Worm (Caenorhabditis elegans) whole organism, young adult: ENCODE results near the gene R04B5.5.

Experiments
- B0019.2 ChIP-seq: fragments of 200-800 bp; sonication (Bioruptor generic); conservative IDR thresholded peaks from 2 replicates; pipeline ENCODE4 v1.3.6; 2022; ENCODE audit warnings: missing genetic modification reagents, missing genetic modification characterization, missing compliant biosample characterization
- C06A6.2 ChIP-seq: fragments of 200-800 bp; sonication (Bioruptor generic); conservative IDR thresholded peaks from 2 replicates; pipeline ENCODE4 v1.3.6; 2022; ENCODE audit warnings: missing genetic modification characterization, missing compliant biosample characterization
- F33H1.4 ChIP-seq: fragments of 200-800 bp; sonication (Bioruptor generic); IDR thresholded peaks from 2 replicates; pipeline ENCODE4 v1.3.6; 2022; ENCODE audit warnings: missing genetic modification reagents, missing genetic modification characterization, missing compliant biosample characterization
- F49E8.2 ChIP-seq: sonication (generic microtip); optimal IDR thresholded peaks from 3 replicates; lab custom pipeline; 2017; ENCODE audit warnings: missing genetic modification characterization, mild to moderate bottlenecking, missing compliant biosample characterization, antibody characterized with exemption, moderate library complexity; ENCODE audit not compliant: insufficient read depth
- F52B5.7 ChIP-seq: sonication (generic microtip); optimal IDR thresholded peaks from 2 replicates; lab custom pipeline; 2016; ENCODE audit warnings: mild to moderate bottlenecking, missing genetic modification characterization, missing compliant biosample characterization
- F55B11.4 ChIP-seq: sonication (generic microtip); optimal IDR thresholded peaks from 2 replicates; lab custom pipeline; 2016; ENCODE audit warnings: missing compliant biosample characterization, missing genetic modification characterization, borderline replicate concordance; ENCODE audit not compliant: insufficient read depth
- K11D2.4 ChIP-seq: fragments of 200-800 bp; sonication (Bioruptor generic); IDR thresholded peaks from 2 replicates; pipeline ENCODE4 v1.3.6; 2022; ENCODE audit warnings: missing genetic modification reagents, missing genetic modification characterization, missing compliant biosample characterization
- T07F8.4 ChIP-seq: sonication (generic microtip); optimal IDR thresholded peaks from 2 replicates; lab custom pipeline; 2016; ENCODE audit warnings: mild to moderate bottlenecking, missing genetic modification characterization, moderate library complexity, missing compliant biosample characterization
- Y53F4B.3 ChIP-seq: fragments of 200-800 bp; sonication (Bioruptor generic); IDR thresholded peaks from 2 replicates; pipeline ENCODE4 v1.3.6; 2022; ENCODE audit warnings: missing genetic modification reagents, missing genetic modification characterization, missing compliant biosample characterization
- Y53G8AR.9 ChIP-seq: fragments of 200-800 bp; sonication (Bioruptor generic); conservative IDR thresholded peaks from 2 replicates; pipeline ENCODE4 v1.3.6; 2022; ENCODE audit warnings: missing genetic modification reagents, missing genetic modification characterization, missing compliant biosample characterization
- Y79H2A.3 ChIP-seq: fragments of 200-800 bp; sonication (Bioruptor generic); conservative IDR thresholded peaks from 2 replicates; pipeline ENCODE4 v1.3.6; 2022; ENCODE audit warnings: missing genetic modification reagents, missing genetic modification characterization, missing compliant biosample characterization
- akir-1 ChIP-seq: fragments of 200-800 bp; sonication (Bioruptor generic); optimal IDR thresholded peaks from 2 replicates; lab custom pipeline; 2018; ENCODE audit warnings: mild to moderate bottlenecking, missing genetic modification characterization, moderate library complexity, missing compliant biosample characterization
- ama-1 ChIP-seq, 3 experiments: fragments of 150-350 bp in 1 of 3; sonication (generic microtip) in 2 of 3; optimal IDR thresholded peaks; 2 replicates each; lab custom pipeline; 2014 to 2018; ENCODE audit warnings: missing biosample characterization in 2 of 3, missing genetic modification characterization in 2 of 3, missing genetic modification reagents in 2 of 3
- attf-6 ChIP-seq: fragments of 200-800 bp; sonication (Bioruptor generic); IDR thresholded peaks from 2 replicates; pipeline ENCODE4 v1.3.6; 2022; ENCODE audit warnings: missing genetic modification reagents, missing genetic modification characterization, missing compliant biosample characterization
- bed-1 ChIP-seq: fragments of 200-800 bp; sonication (Bioruptor generic); IDR thresholded peaks from 2 replicates; pipeline ENCODE4 v1.3.6; 2022; ENCODE audit warnings: missing genetic modification reagents, missing genetic modification characterization, missing compliant biosample characterization
- ceh-58 ChIP-seq: fragments of 200-800 bp; sonication (Bioruptor generic); IDR thresholded peaks from 2 replicates; pipeline ENCODE4 v1.3.6; 2022; ENCODE audit warnings: missing genetic modification characterization, missing compliant biosample characterization
- ceh-91 ChIP-seq: fragments of 200-800 bp; sonication (Bioruptor generic); IDR thresholded peaks from 2 replicates; pipeline ENCODE4 v1.3.6; 2022; ENCODE audit warnings: missing genetic modification reagents, missing genetic modification characterization, missing compliant biosample characterization
- die-1 ChIP-seq: sonication (generic microtip); optimal IDR thresholded peaks from 2 replicates; lab custom pipeline; 2016; ENCODE audit warnings: missing genotype, mild to moderate bottlenecking, missing genetic modification characterization, missing compliant biosample characterization
- efl-1 ChIP-seq: fragments of 150-350 bp; optimal IDR thresholded peaks from 2 replicates; lab custom pipeline; 2014; ENCODE audit warnings: missing biosample characterization, missing genetic modification reagents, missing genetic modification characterization
- egrh-3 ChIP-seq: fragments of 200-800 bp; sonication (Bioruptor generic); IDR thresholded peaks from 2 replicates; pipeline ENCODE4 v1.3.6; 2022; ENCODE audit warnings: missing genetic modification reagents, missing genetic modification characterization, missing compliant biosample characterization
- ets-4 ChIP-seq: fragments of 200-800 bp; sonication (Bioruptor generic); optimal IDR thresholded peaks from 2 replicates; lab custom pipeline; 2018; ENCODE audit warnings: mild to moderate bottlenecking, missing genetic modification characterization, missing compliant biosample characterization
- hlh-26 ChIP-seq: fragments of 200-800 bp; sonication (Bioruptor generic); conservative IDR thresholded peaks from 2 replicates; pipeline ENCODE4 v1.3.6; 2022; ENCODE audit warnings: missing genetic modification reagents, missing genetic modification characterization, missing compliant biosample characterization
- hsf-1 ChIP-seq: fragments of 200-800 bp; sonication (Bioruptor generic); IDR thresholded peaks from 2 replicates; pipeline ENCODE4 v1.3.6; 2022; ENCODE audit warnings: missing genetic modification reagents, missing genetic modification characterization, missing compliant biosample characterization
- lin-26 ChIP-seq: fragments of 200-800 bp; sonication (Bioruptor generic); IDR thresholded peaks from 2 replicates; pipeline ENCODE4 v1.3.6; 2022; ENCODE audit warnings: missing genetic modification reagents, missing genetic modification characterization, missing compliant biosample characterization
- lsl-1 ChIP-seq: fragments of 200-800 bp; sonication (Bioruptor generic); optimal IDR thresholded peaks from 2 replicates; lab custom pipeline; 2018; ENCODE audit warnings: mild to moderate bottlenecking, missing genetic modification characterization, moderate library complexity, missing compliant biosample characterization
- madf-10 ChIP-seq: sonication (generic microtip); optimal IDR thresholded peaks from 2 replicates; lab custom pipeline; 2016; ENCODE audit warnings: mild to moderate bottlenecking, missing genetic modification characterization, missing compliant biosample characterization
- madf-3 ChIP-seq: fragments of 200-800 bp; sonication (Bioruptor generic); IDR thresholded peaks from 2 replicates; pipeline ENCODE4 v1.3.6; 2022; ENCODE audit warnings: missing genetic modification reagents, missing genetic modification characterization, missing compliant biosample characterization
- madf-8 ChIP-seq: fragments of 200-800 bp; sonication (Bioruptor generic); conservative IDR thresholded peaks from 2 replicates; pipeline ENCODE4 v1.3.6; 2022; ENCODE audit warnings: missing genetic modification reagents, missing genetic modification characterization, missing compliant biosample characterization
- nfyb-1 ChIP-seq: fragments of 200-800 bp; sonication (Bioruptor generic); IDR thresholded peaks from 2 replicates; pipeline ENCODE4 v1.3.6; 2022; ENCODE audit warnings: missing genetic modification reagents, missing genetic modification characterization, missing compliant biosample characterization
- nhr-27 ChIP-seq: fragments of 200-800 bp; sonication (Bioruptor generic); optimal IDR thresholded peaks from 2 replicates; lab custom pipeline; 2018; ENCODE audit warnings: mild to moderate bottlenecking, missing genetic modification characterization, moderate library complexity, missing compliant biosample characterization
- nhr-80 ChIP-seq: sonication (generic microtip); optimal IDR thresholded peaks from 2 replicates; lab custom pipeline; 2016; ENCODE audit warnings: missing genetic modification characterization, missing compliant biosample characterization
- pbrm-1 ChIP-seq: fragments of 200-800 bp; sonication (Bioruptor generic); IDR thresholded peaks from 2 replicates; pipeline ENCODE4 v1.3.6; 2022; ENCODE audit warnings: missing genetic modification reagents, missing genetic modification characterization, missing compliant biosample characterization
- pha-4 ChIP-seq: fragments of 150-350 bp; sonication (generic microtip); optimal IDR thresholded peaks from 2 replicates; lab custom pipeline; 2014; ENCODE audit warnings: missing biosample characterization, missing genetic modification reagents, missing genetic modification characterization
- sdz-38 ChIP-seq: sonication (generic microtip); optimal IDR thresholded peaks from 2 replicates; lab custom pipeline; 2016; ENCODE audit warnings: missing genotype, missing genetic modification characterization, missing compliant biosample characterization
- sea-2 ChIP-seq: fragments of 200-800 bp; sonication (Bioruptor generic); IDR thresholded peaks from 2 replicates; pipeline ENCODE4 v1.3.6; 2022; ENCODE audit warnings: missing genetic modification characterization, missing compliant biosample characterization
- snpc-4 ChIP-seq, 5 experiments: fragments of 150-350 bp in 1 of 5; sonication (generic microtip) in 4 of 5; optimal IDR thresholded peaks; 2 replicates each; lab custom pipeline; 2014 to 2018; ENCODE audit warnings: missing genetic modification characterization in 5 of 5, missing biosample characterization in 3 of 5, antibody characterized with exemption in 2 of 5, mild to moderate bottlenecking in 2 of 5, missing compliant biosample characterization in 2 of 5, missing genotype in 2 of 5, moderate library complexity in 2 of 5, missing genetic modification reagents in 1 of 5
- somi-1 ChIP-seq: fragments of 200-800 bp; sonication (Bioruptor generic); optimal IDR thresholded peaks from 2 replicates; lab custom pipeline; 2018; ENCODE audit warnings: mild to moderate bottlenecking, missing genetic modification characterization, missing compliant biosample characterization
- sptf-2 ChIP-seq: fragments of 200-800 bp; sonication (Bioruptor generic); optimal IDR thresholded peaks from 2 replicates; lab custom pipeline; 2018; ENCODE audit warnings: mild to moderate bottlenecking, missing genetic modification characterization, missing compliant biosample characterization
- tbx-9 ChIP-seq: sonication (generic microtip); optimal IDR thresholded peaks from 2 replicates; lab custom pipeline; 2016; ENCODE audit warnings: borderline replicate concordance, missing genetic modification characterization, inconsistent platforms, missing compliant biosample characterization
- unc-130 ChIP-seq: sonication (generic microtip); optimal IDR thresholded peaks from 2 replicates; lab custom pipeline; 2016; ENCODE audit warnings: missing genetic modification reagents, missing genetic modification characterization, missing compliant biosample characterization
- xnd-1 ChIP-seq: sonication (generic microtip); optimal IDR thresholded peaks from 2 replicates; lab custom pipeline; 2016; ENCODE audit warnings: missing genotype, missing genetic modification reagents, missing genetic modification characterization, missing compliant biosample characterization
- zfh-2 ChIP-seq: fragments of 200-800 bp; sonication (Bioruptor generic); conservative IDR thresholded peaks from 2 replicates; pipeline ENCODE4 v1.3.6; 2022; ENCODE audit warnings: missing genetic modification reagents, missing genetic modification characterization, missing compliant biosample characterization
- ztf-22 ChIP-seq: fragments of 200-800 bp; sonication (Bioruptor generic); optimal IDR thresholded peaks from 2 replicates; lab custom pipeline; 2018; ENCODE audit warnings: mild to moderate bottlenecking, missing genetic modification characterization, moderate library complexity, missing compliant biosample characterization
- ztf-25 ChIP-seq: fragments of 200-800 bp; sonication (Bioruptor generic); IDR thresholded peaks from 2 replicates; pipeline ENCODE4 v1.3.6; 2022; ENCODE audit warnings: missing genetic modification reagents, missing genetic modification characterization, missing compliant biosample characterization
- ztf-3 ChIP-seq: fragments of 200-800 bp; sonication (Bioruptor generic); optimal IDR thresholded peaks from 2 replicates; lab custom pipeline; 2018; ENCODE audit warnings: mild to moderate bottlenecking, missing genetic modification characterization, missing compliant biosample characterization
- ztf-6 ChIP-seq: fragments of 200-800 bp; sonication (Bioruptor generic); IDR thresholded peaks from 2 replicates; pipeline ENCODE4 v1.3.6; 2022; ENCODE audit warnings: missing genetic modification reagents, missing genetic modification characterization, missing compliant biosample characterization

R04B5.5 gene

ce11 chrV:10060039-10060438 is 27.2 kb upstream of the R04B5.5 start:
- TF ChIP-seq snpc-4 (GFP tag; optimal IDR thresholded peaks at IDR 0.05; lab: Kevin White, UChicago) (no peak), snpc-4 (tag; optimal IDR thresholded peaks at IDR 0.05; lab: Kevin White, UChicago) (no peak), zfh-2 (no peak), nhr-80 (tag; lab: Kevin White, UChicago) (no peak), ztf-22 (GFP tag; lab: Kevin White, UChicago) (no peak), ztf-25 (no peak), lin-26 (GFP tag; lab: Robert Waterston, UW) (no peak), madf-8 (GFP tag; lab: Robert Waterston, UW) (no peak), efl-1 (GFP tag; lab: Kevin White, UChicago) (no peak), ztf-6 (GFP tag; lab: Robert Waterston, UW) (no peak), madf-10 (tag; lab: Kevin White, UChicago) (no peak), attf-6 (GFP tag; lab: Robert Waterston, UW) (no peak), xnd-1 (tag; lab: Kevin White, UChicago) (no peak), nfyb-1 (GFP tag; lab: Robert Waterston, UW) (no peak)

ce11 chrV:10064221-10064620 is 23.1 kb upstream of the R04B5.5 start, which contains the start of gene fipr-13:
TSS of gene fipr-13 (plus strand) at chrV:10064521.
- no peak for TF ChIP-seq die-1 (tag; lab: Kevin White, UChicago)
- TF ChIP-seq T07F8.4 (tag; lab: Kevin White, UChicago): no peak
- TF ChIP-seq Y53G8AR.9: no peak
- no peak for TF ChIP-seq tbx-9 (tag; lab: Kevin White, UChicago)
- TF ChIP-seq snpc-4 (GFP tag; optimal IDR thresholded peaks at IDR 0.05; lab: Kevin White, UChicago): no peak
- TF ChIP-seq snpc-4 (tag; optimal IDR thresholded peaks at IDR 0.05; lab: Kevin White, UChicago): no peak
- no peak for TF ChIP-seq madf-3
- no peak for TF ChIP-seq B0019.2
- TF ChIP-seq lin-26 (GFP tag; lab: Robert Waterston, UW): no peak
- no peak for TF ChIP-seq C06A6.2 (GFP tag; lab: Robert Waterston, UW)
- TF ChIP-seq efl-1 (GFP tag; lab: Kevin White, UChicago): no peak
- no peak for TF ChIP-seq hsf-1
- no peak for TF ChIP-seq pbrm-1 (GFP tag; lab: Robert Waterston, UW)
- no peak for TF ChIP-seq Y79H2A.3 (GFP tag; lab: Robert Waterston, UW)
- TF ChIP-seq ets-4: no peak
- TF ChIP-seq pha-4 (tag; lab: Kevin White, UChicago): no peak
- no peak for TF ChIP-seq ztf-3 (GFP tag; lab: Kevin White, UChicago)
- no peak for TF ChIP-seq F55B11.4 (tag; lab: Kevin White, UChicago)
- no peak for TF ChIP-seq sptf-2 (GFP tag; lab: Kevin White, UChicago)

ce11 chrV:10065679-10066078 is 21.6 kb upstream of the R04B5.5 start:
- TF ChIP-seq nhr-27 (tag; lab: Kevin White, UChicago): no peak
- TF ChIP-seq ceh-91 (GFP tag; lab: Robert Waterston, UW): no peak
- TF ChIP-seq egrh-3 (GFP tag; lab: Robert Waterston, UW): no peak
- no peak for TF ChIP-seq ama-1 (optimal IDR thresholded peaks at IDR 0.05; lab: Kevin White, UChicago)
- no peak for TF ChIP-seq ama-1 (GFP tag; optimal IDR thresholded peaks at IDR 0.05; lab: Kevin White, UChicago)
- TF ChIP-seq sdz-38: no peak
- TF ChIP-seq somi-1: no peak
- TF ChIP-seq lsl-1 (GFP tag; lab: Kevin White, UChicago): no peak
- no peak for TF ChIP-seq F52B5.7 (tag; lab: Kevin White, UChicago)
- no peak for TF ChIP-seq F49E8.2 (tag; lab: Kevin White, UChicago)
- no peak for TF ChIP-seq akir-1
- TF ChIP-seq hlh-26: no peak
- no peak for TF ChIP-seq Y53G8AR.9
- TF ChIP-seq K11D2.4: no peak
- TF ChIP-seq sea-2: no peak
- no peak for TF ChIP-seq bed-1 (GFP tag; lab: Robert Waterston, UW)
- TF ChIP-seq ceh-58 (GFP tag; lab: Robert Waterston, UW): no peak
- no peak for TF ChIP-seq unc-130 (GFP tag; lab: Kevin White, UChicago)
- TF ChIP-seq Y53F4B.3 (GFP tag; lab: Robert Waterston, UW): no peak
- TF ChIP-seq F33H1.4 (GFP tag; lab: Robert Waterston, UW): no peak
